Worm (Caenorhabditis elegans): ENCODE measurements around the gene nhr-195.

DNA sequence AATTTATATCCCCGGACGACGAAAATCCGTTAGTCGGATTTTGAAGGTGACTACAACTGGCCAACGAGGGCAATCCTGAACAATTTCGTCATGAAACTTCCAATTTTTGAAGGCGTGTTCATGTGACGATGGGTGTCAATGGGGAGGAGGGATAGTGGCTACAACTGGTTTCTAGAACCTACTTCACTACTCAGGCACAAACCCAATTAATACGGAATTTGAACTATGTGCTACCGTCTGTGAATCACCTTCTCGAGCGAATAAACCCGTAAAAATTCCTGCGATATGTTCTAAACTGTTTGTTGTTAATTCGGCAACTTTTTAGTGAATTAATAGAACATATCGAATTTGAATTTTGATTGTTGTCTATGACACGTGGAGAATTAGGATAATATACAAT, 44.5 kb downstream of the nhr-195 start:
- TF ChIP-seq dmd-4 (tag; optimal IDR thresholded peaks at IDR 0.05), result no peak
- TF ChIP-seq C34F6.9 (tag; optimal IDR thresholded peaks at IDR 0.05), result no peak
- TF ChIP-seq ZK546.5 (tag; optimal IDR thresholded peaks at IDR 0.05), result no peak
- no peak for TF ChIP-seq F13H6.1 (tag; optimal IDR thresholded peaks at IDR 0.05)
- no peak for TF ChIP-seq ama-1 (optimal IDR thresholded peaks at IDR 0.05)
- no peak for TF ChIP-seq blmp-1 (tag; optimal IDR thresholded peaks at IDR 0.05; ENCODE audit: insufficient read depth)
- no peak for TF ChIP-seq mdl-1 (tag; optimal IDR thresholded peaks at IDR 0.05)

All from whole organism, L2 larva.